Fruit fly (Drosophila melanogaster) whole organism, pupa: Measurements from ENCODE around the gene dnc.

Source experiments
- CG10348 ChIP-seq: fragments of 200-800 bp; sonication (Bioruptor generic); IDR thresholded peaks from 2 replicates; pipeline ENCODE4 v1.3.6; 2022; ENCODE audit warnings: missing biosample characterization, missing genetic modification characterization
- CG12605 ChIP-seq: fragments of 200-800 bp; sonication (Bioruptor generic); IDR thresholded peaks from 2 replicates; pipeline ENCODE4 v1.3.6; 2022; ENCODE audit warnings: missing biosample characterization, missing genetic modification characterization
- CG13204 ChIP-seq: fragments of 200-800 bp; sonication (Bioruptor generic); optimal IDR thresholded peaks from 2 replicates; lab custom pipeline; 2018; ENCODE audit warnings: missing biosample characterization, mild to moderate bottlenecking, missing genetic modification characterization, moderate library complexity
- CG14655 ChIP-seq: fragments of 200-800 bp; sonication (Bioruptor generic); optimal IDR thresholded peaks from 3 replicates; lab custom pipeline; 2017; ENCODE audit warnings: mild to moderate bottlenecking, missing biosample characterization, missing genetic modification reagents, missing genetic modification characterization
- CG15710 ChIP-seq: fragments of 200-800 bp; sonication (Bioruptor generic); optimal IDR thresholded peaks from 2 replicates; lab custom pipeline; 2018; ENCODE audit warnings: missing biosample characterization, mild to moderate bottlenecking, missing genetic modification characterization, moderate library complexity
- CG8159 ChIP-seq: fragments of 200-800 bp; sonication (Bioruptor generic); optimal IDR thresholded peaks from 3 replicates; lab custom pipeline; 2018; ENCODE audit warnings: missing biosample characterization, mild to moderate bottlenecking, missing genetic modification characterization, moderate library complexity
- CG8301 ChIP-seq: fragments of 200-800 bp; sonication (Bioruptor generic); optimal IDR thresholded peaks from 2 replicates; lab custom pipeline; 2018; ENCODE audit warnings: missing biosample characterization, mild to moderate bottlenecking, missing genetic modification characterization
- CG9948 ChIP-seq: fragments of 200-800 bp; sonication (Bioruptor generic); optimal IDR thresholded peaks from 2 replicates; lab custom pipeline; 2018; ENCODE audit warnings: missing biosample characterization, mild to moderate bottlenecking, missing genetic modification characterization, moderate library complexity
- D1 ChIP-seq: fragments of 200-800 bp; sonication (Bioruptor generic); optimal IDR thresholded peaks from 2 replicates; lab custom pipeline; 2018; ENCODE audit warnings: missing biosample characterization, mild to moderate bottlenecking, missing genetic modification characterization, moderate library complexity
- EcR ChIP-seq: fragments of 200-800 bp; sonication (Bioruptor generic); optimal IDR thresholded peaks from 3 replicates; lab custom pipeline; 2019; ENCODE audit warnings: missing biosample characterization, missing genetic modification characterization, mild to moderate bottlenecking, moderate library complexity, missing genetic modification reagents
- Pif1A ChIP-seq: fragments of 200-800 bp; sonication (Bioruptor generic); optimal IDR thresholded peaks from 3 replicates; lab custom pipeline; 2016; ENCODE audit warnings: missing biosample characterization, missing genetic modification characterization
- Pif1B ChIP-seq: fragments of 200-800 bp; sonication (Bioruptor generic); optimal IDR thresholded peaks from 3 replicates; lab custom pipeline; 2016; ENCODE audit warnings: missing biosample characterization, missing genetic modification characterization
- gl ChIP-seq: fragments of 200-800 bp; sonication (Bioruptor generic); optimal IDR thresholded peaks from 2 replicates; lab custom pipeline; 2018; ENCODE audit warnings: missing biosample characterization, mild to moderate bottlenecking, missing genetic modification characterization

- TF ChIP-seq CG10348 (no peak), CG15710 (tag; lab: Kevin White, UChicago) (no peak), Pif1A (GFP tag; lab: Kevin White, UChicago) (no peak), D1 (tag; lab: Kevin White, UChicago) (no peak), gl (no peak), CG8301 (tag; lab: Kevin White, UChicago) (no peak), CG13204 (GFP tag; lab: Kevin White, UChicago) (no peak), Pif1B (GFP tag; lab: Kevin White, UChicago) (no peak), EcR (no peak), CG12605 (GFP tag; lab: Robert Waterston, UW) (no peak), CG14655 (no peak), CG8159 (no peak), CG9948 (tag; lab: Kevin White, UChicago) (no peak)
Measured at dm6 chrX:3174374-3174773, 1.9 kb upstream of the dnc start, which contains the start of gene Fcp3C.
